Fruit fly (Drosophila melanogaster) whole organism, embryonic: ENCODE results near the gene kat80.

ENCODE experiments used
- Abd-B ChIP-seq: fragments of 200-800 bp; sonication (Bioruptor generic); optimal IDR thresholded peaks from 2 replicates; lab custom pipeline; 2018; ENCODE audit warnings: missing biosample characterization, mild to moderate bottlenecking, missing genetic modification characterization, moderate library complexity
- BEAF-32 ChIP-seq: fragments of 200-800 bp; sonication (Bioruptor generic); optimal IDR thresholded peaks from 3 replicates; lab custom pipeline; 2017; ENCODE audit warnings: missing biosample characterization, missing genetic modification characterization, mild to moderate bottlenecking, moderate library complexity, missing genetic modification reagents
- CG10209 ChIP-seq: fragments of 200-800 bp; sonication (Bioruptor generic); optimal IDR thresholded peaks from 3 replicates; lab custom pipeline; 2017; ENCODE audit warnings: missing biosample characterization, mild to moderate bottlenecking, missing genetic modification characterization, missing genetic modification reagents
- CG1024 ChIP-seq: fragments of 200-800 bp; sonication (Bioruptor generic); IDR thresholded peaks from 2 replicates; pipeline ENCODE4 v1.3.6; 2022; ENCODE audit warnings: missing biosample characterization, missing genetic modification characterization
- CG10274 ChIP-seq: fragments of 200-800 bp; sonication (Bioruptor generic); optimal IDR thresholded peaks from 3 replicates; lab custom pipeline; 2017; ENCODE audit warnings: missing biosample characterization, mild to moderate bottlenecking, missing genetic modification characterization
- CG10321 ChIP-seq: fragments of 200-800 bp; sonication (Bioruptor generic); IDR thresholded peaks from 2 replicates; pipeline ENCODE4 v1.3.6; 2022; ENCODE audit warnings: missing biosample characterization, missing genetic modification characterization
- CG10462 ChIP-seq: fragments of 200-800 bp; sonication (Bioruptor generic); optimal IDR thresholded peaks from 2 replicates; lab custom pipeline; 2016; ENCODE audit warnings: missing biosample characterization, missing genetic modification characterization
- CG12155 ChIP-seq: fragments of 200-800 bp; sonication (Bioruptor generic); optimal IDR thresholded peaks from 3 replicates; lab custom pipeline; 2016; ENCODE audit warnings: missing biosample characterization, missing genetic modification characterization
- CG13296 ChIP-seq: fragments of 200-800 bp; sonication (Bioruptor generic); optimal IDR thresholded peaks from 3 replicates; lab custom pipeline; 2018; ENCODE audit warnings: missing biosample characterization, mild to moderate bottlenecking, missing genetic modification characterization
- CG15011 ChIP-seq: fragments of 200-800 bp; sonication (Bioruptor generic); optimal IDR thresholded peaks from 3 replicates; lab custom pipeline; 2018; ENCODE audit warnings: missing biosample characterization, mild to moderate bottlenecking, missing genetic modification characterization
- CG15269 ChIP-seq: fragments of 200-800 bp; sonication (Bioruptor generic); optimal IDR thresholded peaks from 2 replicates; lab custom pipeline; 2018; ENCODE audit warnings: missing biosample characterization, mild to moderate bottlenecking, missing genetic modification characterization, moderate library complexity
- CG2129 ChIP-seq: fragments of 200-800 bp; sonication (Bioruptor generic); IDR thresholded peaks from 2 replicates; pipeline ENCODE4 v1.3.6; 2022; ENCODE audit warnings: missing biosample characterization, missing genetic modification characterization; ENCODE audit not compliant: partially characterized antibody
- CG31388 ChIP-seq: fragments of 200-800 bp; sonication (Bioruptor generic); optimal IDR thresholded peaks from 2 replicates; lab custom pipeline; 2016; ENCODE audit warnings: missing biosample characterization, missing genetic modification characterization
- CG33213 ChIP-seq: fragments of 200-800 bp; sonication (Bioruptor generic); optimal IDR thresholded peaks from 3 replicates; lab custom pipeline; 2016; ENCODE audit warnings: missing biosample characterization, missing genetic modification characterization
- CG34422 ChIP-seq: fragments of 200-800 bp; sonication (Bioruptor generic); IDR thresholded peaks from 3 replicates; pipeline ENCODE4 v1.3.6; 2022; ENCODE audit warnings: missing biosample characterization, missing genetic modification characterization
- CG42726 ChIP-seq: fragments of 200-800 bp; sonication (Bioruptor generic); IDR thresholded peaks from 2 replicates; pipeline ENCODE4 v1.3.6; 2022; ENCODE audit warnings: missing biosample characterization, missing genetic modification characterization; ENCODE audit not compliant: partially characterized antibody
- CG5245 ChIP-seq: fragments of 200-800 bp; sonication (Bioruptor generic); optimal IDR thresholded peaks from 3 replicates; lab custom pipeline; 2016; ENCODE audit warnings: missing biosample characterization, missing genetic modification characterization
- CG6175 ChIP-seq: fragments of 200-800 bp; sonication (Bioruptor generic); IDR thresholded peaks from 3 replicates; pipeline ENCODE4 v1.3.6; 2022; ENCODE audit warnings: missing biosample characterization, missing genetic modification characterization
- CG6689 ChIP-seq: fragments of 200-800 bp; sonication (Bioruptor generic); IDR thresholded peaks from 2 replicates; pipeline ENCODE4 v1.3.6; 2022; ENCODE audit warnings: missing biosample characterization, missing genetic modification characterization
- CG6765 ChIP-seq: fragments of 200-800 bp; sonication (Bioruptor generic); optimal IDR thresholded peaks from 3 replicates; lab custom pipeline; 2017; ENCODE audit warnings: missing biosample characterization, mild to moderate bottlenecking, missing genetic modification characterization
- CG6854 ChIP-seq: fragments of 200-800 bp; sonication (Bioruptor generic); optimal IDR thresholded peaks from 3 replicates; lab custom pipeline; 2017; ENCODE audit warnings: missing biosample characterization, mild to moderate bottlenecking, missing genetic modification characterization
- CG7839 ChIP-seq: fragments of 200-800 bp; sonication (Bioruptor generic); optimal IDR thresholded peaks from 3 replicates; lab custom pipeline; 2018; ENCODE audit warnings: missing biosample characterization, mild to moderate bottlenecking, missing genetic modification characterization, moderate library complexity
- CG7987 ChIP-seq: fragments of 200-800 bp; sonication (Bioruptor generic); optimal IDR thresholded peaks from 2 replicates; lab custom pipeline; 2018; ENCODE audit warnings: missing biosample characterization, mild to moderate bottlenecking, missing genetic modification characterization, moderate library complexity
- CG8388 ChIP-seq: fragments of 200-800 bp; sonication (Bioruptor generic); optimal IDR thresholded peaks from 2 replicates; lab custom pipeline; 2019; ENCODE audit warnings: missing biosample characterization, mild to moderate bottlenecking, missing genetic modification characterization, moderate library complexity
- CTCF ChIP-seq: fragments of 200-800 bp; sonication (Bioruptor generic); optimal IDR thresholded peaks from 2 replicates; lab custom pipeline; 2017; ENCODE audit warnings: missing biosample characterization, mild to moderate bottlenecking, missing genetic modification characterization, moderate library complexity
- Camta ChIP-seq: fragments of 200-800 bp; sonication (Bioruptor generic); optimal IDR thresholded peaks from 2 replicates; lab custom pipeline; 2016; ENCODE audit warnings: missing biosample characterization, missing genetic modification characterization
- CoRest ChIP-seq: fragments of 200-800 bp; sonication (Bioruptor generic); optimal IDR thresholded peaks from 3 replicates; lab custom pipeline; 2018; ENCODE audit warnings: missing biosample characterization, mild to moderate bottlenecking, missing genetic modification characterization, moderate library complexity
- Dbx ChIP-seq: fragments of 200-800 bp; sonication (Bioruptor generic); IDR thresholded peaks from 3 replicates; pipeline ENCODE4 v1.3.6; 2022; ENCODE audit warnings: missing biosample characterization, missing genetic modification characterization
- Dip2 ChIP-seq: fragments of 200-800 bp; sonication (Bioruptor generic); IDR thresholded peaks from 2 replicates; pipeline ENCODE4 v1.3.6; 2022; ENCODE audit warnings: missing biosample characterization, missing genetic modification characterization
- E2f2 ChIP-seq: fragments of 200-800 bp; sonication (Bioruptor generic); IDR thresholded peaks from 2 replicates; pipeline ENCODE4 v1.3.6; 2022; ENCODE audit warnings: missing biosample characterization, missing genetic modification characterization
- Fer1 ChIP-seq: fragments of 200-800 bp; sonication (Bioruptor generic); optimal IDR thresholded peaks from 2 replicates; lab custom pipeline; 2017; ENCODE audit warnings: missing biosample characterization, mild to moderate bottlenecking, missing genetic modification characterization
- H2.0 ChIP-seq: fragments of 200-800 bp; sonication (Bioruptor generic); IDR thresholded peaks from 2 replicates; pipeline ENCODE4 v1.3.6; 2022; ENCODE audit warnings: missing biosample characterization, missing genetic modification characterization
- Hr51 ChIP-seq, 2 experiments: fragments of 200-800 bp; sonication (Bioruptor generic); optimal IDR thresholded peaks; 2 replicates in 1 of 2; 3 replicates in 1 of 2; lab custom pipeline; 2016 to 2018; ENCODE audit warnings: missing biosample characterization in 2 of 2, missing genetic modification characterization in 2 of 2, mild to moderate bottlenecking in 1 of 2, moderate library complexity in 1 of 2
- Med ChIP-seq: fragments of 200-800 bp; sonication (Bioruptor generic); peaks from one replicate; lab custom pipeline; 2016; ENCODE audit warnings: missing biosample characterization, missing genetic modification characterization, mild to moderate bottlenecking, inconsistent platforms, moderate library complexity
- Myb ChIP-seq: fragments of 200-800 bp; sonication (Bioruptor generic); optimal IDR thresholded peaks from 2 replicates; lab custom pipeline; 2016; ENCODE audit warnings: missing biosample characterization, missing genetic modification characterization
- Neu2 ChIP-seq: fragments of 200-800 bp; sonication (Bioruptor generic); optimal IDR thresholded peaks from 3 replicates; lab custom pipeline; 2016; ENCODE audit warnings: missing biosample characterization, missing genetic modification characterization, borderline replicate concordance
- Oaz ChIP-seq: fragments of 200-800 bp; sonication (Bioruptor generic); IDR thresholded peaks from 2 replicates; pipeline ENCODE4 v1.3.6; 2022; ENCODE audit warnings: missing biosample characterization, missing genetic modification characterization
- Pdp1 ChIP-seq, 2 experiments: fragments of 200-800 bp; sonication (Bioruptor generic); optimal IDR thresholded peaks; 3 replicates each; lab custom pipeline; 2016; ENCODE audit warnings: missing biosample characterization in 2 of 2, missing genetic modification characterization in 2 of 2, mild to moderate bottlenecking in 1 of 2, moderate library complexity in 1 of 2
- Ssrp ChIP-seq: fragments of 200-800 bp; sonication (Bioruptor generic); optimal IDR thresholded peaks from 2 replicates; lab custom pipeline; 2018; ENCODE audit warnings: missing biosample characterization, mild to moderate bottlenecking, missing genetic modification characterization, moderate library complexity
- Usf ChIP-seq: fragments of 200-800 bp; sonication (Bioruptor generic); optimal IDR thresholded peaks from 2 replicates; lab custom pipeline; 2017; ENCODE audit warnings: missing genotype, missing biosample characterization, missing genetic modification characterization
- chif ChIP-seq, 2 experiments: fragments of 200-800 bp; sonication (Bioruptor generic); optimal IDR thresholded peaks; 3 replicates each; lab custom pipeline; 2016; ENCODE audit warnings: missing biosample characterization in 2 of 2, missing genetic modification characterization in 2 of 2
- danr ChIP-seq: fragments of 200-800 bp; sonication (Bioruptor generic); IDR thresholded peaks from 2 replicates; pipeline ENCODE4 v1.3.6; 2022; ENCODE audit warnings: missing biosample characterization, missing genetic modification characterization
- dimm ChIP-seq: fragments of 200-800 bp; sonication (Bioruptor generic); IDR thresholded peaks from 2 replicates; pipeline ENCODE4 v1.3.6; 2022; ENCODE audit warnings: missing biosample characterization, missing genetic modification characterization
- gro ChIP-seq: fragments of 200-800 bp; sonication (Bioruptor generic); optimal IDR thresholded peaks from 2 replicates; lab custom pipeline; 2016; ENCODE audit warnings: missing biosample characterization, missing genetic modification characterization
- kni ChIP-seq: fragments of 200-800 bp; sonication (Bioruptor generic); optimal IDR thresholded peaks from 3 replicates; lab custom pipeline; 2017; ENCODE audit warnings: mild to moderate bottlenecking, missing biosample characterization, missing genetic modification reagents, missing genetic modification characterization
- maf-S ChIP-seq: fragments of 200-800 bp; sonication (Bioruptor generic); optimal IDR thresholded peaks from 2 replicates; lab custom pipeline; 2016; ENCODE audit warnings: missing biosample characterization, missing genetic modification characterization
- otp ChIP-seq: fragments of 200-800 bp; sonication (Bioruptor generic); IDR thresholded peaks from 3 replicates; pipeline ENCODE4, ENCODE4 v1.3.6; 2022; ENCODE audit warnings: missing biosample characterization, missing genetic modification characterization
- psq ChIP-seq: fragments of 200-800 bp; sonication (Bioruptor generic); optimal IDR thresholded peaks from 2 replicates; lab custom pipeline; 2017; ENCODE audit warnings: missing biosample characterization, missing genetic modification characterization
- ranshi ChIP-seq: fragments of 200-800 bp; sonication (Bioruptor generic); IDR thresholded peaks from 2 replicates; pipeline ENCODE4 v1.3.6; 2022; ENCODE audit warnings: missing biosample characterization, missing genetic modification characterization
- yki ChIP-seq: fragments of >200 bp; optimal IDR thresholded peaks from 3 replicates; lab custom pipeline; 2018
- zf30C ChIP-seq: fragments of 200-800 bp; sonication (Bioruptor generic); optimal IDR thresholded peaks from 3 replicates; lab custom pipeline; 2018; ENCODE audit warnings: missing biosample characterization, mild to moderate bottlenecking, missing genetic modification characterization

The kat80 gene

DNA sequence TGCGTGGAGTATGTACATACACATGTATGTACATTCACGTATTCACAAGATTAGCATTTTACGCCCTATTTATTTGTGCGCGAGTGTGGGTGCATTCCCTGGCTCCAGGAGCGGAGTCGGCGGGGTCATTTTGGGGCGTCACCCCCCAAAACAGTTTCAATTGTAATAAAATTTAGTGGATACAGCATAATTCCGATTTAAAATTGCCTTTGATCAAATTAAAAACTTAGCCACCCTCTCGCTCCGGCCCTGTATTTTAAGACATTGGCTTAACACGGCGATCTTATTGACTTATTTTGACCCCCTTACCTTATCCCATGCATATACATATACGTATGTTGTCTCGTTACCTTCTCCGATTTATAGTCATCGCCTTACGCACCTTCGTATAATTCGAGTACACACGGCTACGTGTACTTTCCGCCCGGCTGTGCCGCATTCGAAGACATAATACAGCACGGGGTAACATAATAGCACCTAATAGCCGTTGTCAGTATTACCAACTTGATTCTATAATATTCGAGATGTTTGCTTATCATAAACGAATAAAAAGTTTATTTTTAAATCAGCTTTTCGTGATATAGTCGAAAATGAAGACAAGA is 3.5 kb upstream of the kat80 start (continued):
- no peak for TF ChIP-seq zf30C (GFP tag; lab: Kevin White, UChicago)
- TF ChIP-seq Camta (GFP tag; lab: Kevin White, UChicago), result peak; percentile 87
- peak; percentile 60 for TF ChIP-seq CG10321 (GFP tag; lab: Robert Waterston, UW)
- TF ChIP-seq CG6854 (GFP tag; lab: Kevin White, UChicago), result peak; percentile 32
- TF ChIP-seq CG10274, result peak; percentile 64
- TF ChIP-seq CG6765 (GFP tag; lab: Kevin White, UChicago), result no peak
- no peak for TF ChIP-seq dimm (GFP tag; lab: Robert Waterston, UW)
- peak; percentile 76 for TF ChIP-seq CG5245 (GFP tag; lab: Kevin White, UChicago)
- TF ChIP-seq gro (GFP tag; lab: Kevin White, UChicago), result peak; percentile 21
- TF ChIP-seq CG31388 (GFP tag; lab: Kevin White, UChicago), result peak; percentile 17
- TF ChIP-seq Hr51 (GFP tag; optimal IDR thresholded peaks at IDR 0.05; lab: Kevin White, UChicago), result peak; percentile 14 to 68
- no peak for TF ChIP-seq psq (GFP tag; lab: Kevin White, UChicago)
- peak; percentile 81 for TF ChIP-seq Abd-B
- peak; percentile 95 for TF ChIP-seq CG34422 (GFP tag; lab: Robert Waterston, UW)
- peak; percentile 89 for TF ChIP-seq H2.0 (GFP tag; lab: Robert Waterston, UW)
- no peak for TF ChIP-seq BEAF-32 (GFP tag; lab: Kevin White, UChicago)
- TF ChIP-seq CG12155, result peak; percentile 69
- TF ChIP-seq Pdp1 (GFP tag; optimal IDR thresholded peaks at IDR 0.05; lab: Kevin White, UChicago), result peak; percentile 74 to 94
- TF ChIP-seq CG13296, result peak; percentile 61
- peak; percentile 77 for TF ChIP-seq CoRest (tag; lab: Kevin White, UChicago)
- peak; percentile 80 for TF ChIP-seq CG6175 (GFP tag; lab: Robert Waterston, UW)
- TF ChIP-seq Neu2 (GFP tag; lab: Kevin White, UChicago), result no peak
- TF ChIP-seq Usf (GFP tag; lab: Kevin White, UChicago), result peak; percentile 68
- TF ChIP-seq otp (GFP tag; lab: Robert Waterston, UW), result peak; percentile 85
- TF ChIP-seq Ssrp, result peak; percentile 75
- peak; percentile 56; the same call in 1 of the 2 replicates for TF ChIP-seq Dip2 (GFP tag; lab: Robert Waterston, UW)
- peak; percentile 88 for TF ChIP-seq CG7839 (tag; lab: Kevin White, UChicago)
- peak; percentile 2 for TF ChIP-seq kni (GFP tag; lab: Kevin White, UChicago)
- peak; percentile 88 for TF ChIP-seq CG1024 (GFP tag; lab: Robert Waterston, UW)
- peak; percentile 55 for TF ChIP-seq maf-S (GFP tag; lab: Kevin White, UChicago)
- peak; percentile 42 for TF ChIP-seq E2f2 (GFP tag; lab: Robert Waterston, UW)
- TF ChIP-seq CG2129, result no peak
- TF ChIP-seq Oaz, result peak; percentile 29; the same call in 1 of the 2 replicates
- peak; percentile 48 for TF ChIP-seq CTCF (GFP tag; lab: Kevin White, UChicago)
- TF ChIP-seq Dbx (GFP tag; lab: Robert Waterston, UW), result peak; percentile 90
- peak; percentile 38 for TF ChIP-seq CG15011 (GFP tag; lab: Kevin White, UChicago)
- TF ChIP-seq CG10209 (GFP tag; lab: Kevin White, UChicago), result peak; percentile 75
- TF ChIP-seq CG10462 (GFP tag; lab: Kevin White, UChicago), result peak; percentile 68
- TF ChIP-seq Fer1 (GFP tag; lab: Kevin White, UChicago), result peak; percentile 67
- peak; percentile 71 to 78 for TF ChIP-seq chif (GFP tag; optimal IDR thresholded peaks at IDR 0.05; lab: Kevin White, UChicago)
- TF ChIP-seq CG6689 (GFP tag; lab: Robert Waterston, UW), result peak; percentile 89
- peak; percentile 70 for TF ChIP-seq CG33213 (GFP tag; lab: Kevin White, UChicago)
- TF ChIP-seq CG7987 (GFP tag; lab: Kevin White, UChicago), result peak; percentile 27
- TF ChIP-seq danr (GFP tag; lab: Robert Waterston, UW), result peak; percentile 84
- peak; percentile 80 for TF ChIP-seq CG15269
- no peak for TF ChIP-seq yki (lab: Kevin White, UChicago)
- TF ChIP-seq CG42726 (GFP tag; lab: Robert Waterston, UW), result peak; percentile 79
- peak; percentile 59 for TF ChIP-seq CG8388
- TF ChIP-seq Myb (GFP tag; lab: Kevin White, UChicago), result peak; percentile 56
- peak; percentile 92 for TF ChIP-seq ranshi (GFP tag; lab: Robert Waterston, UW)
- TF ChIP-seq Med, result peak; percentile 94
